Fruit fly (Drosophila melanogaster): ENCODE measurements around the gene CG42779.

CG42779 gene

dm6 chr3R:17115668-17116067, 5.7 kb upstream of the CG42779 start (continued):
- peak; percentile 8 for TF ChIP-seq grau (tag; optimal IDR thresholded peaks at IDR 0.05)
- no peak for TF ChIP-seq CG31224 (GFP tag; IDR thresholded peaks at IDR 0.05)
- peak; percentile 45 for TF ChIP-seq grn (GFP tag; optimal IDR thresholded peaks at IDR 0.05)
- no peak for TF ChIP-seq amos (GFP tag; IDR thresholded peaks at IDR 0.05; ENCODE audit: partially characterized antibody)
- TF ChIP-seq CG13424 (tag; optimal IDR thresholded peaks at IDR 0.05) = peak; percentile 22
- no peak for TF ChIP-seq CG3847 (GFP tag; IDR thresholded peaks at IDR 0.05)
- TF ChIP-seq CG18476 (GFP tag; optimal IDR thresholded peaks at IDR 0.05) = no peak
- peak; percentile 9 for TF ChIP-seq CG18011 (GFP tag; optimal IDR thresholded peaks at IDR 0.05)
- TF ChIP-seq CG8765 (GFP tag; IDR thresholded peaks at IDR 0.05) = no peak
- TF ChIP-seq CG7963 (GFP tag; IDR thresholded peaks at IDR 0.05; ENCODE audit: partially characterized antibody) = no peak
- no peak for TF ChIP-seq Oli (tag; optimal IDR thresholded peaks at IDR 0.05)
- no peak for TF ChIP-seq MBD-R2 (GFP tag; IDR thresholded peaks at IDR 0.05)
- TF ChIP-seq Aef1 (GFP tag; IDR thresholded peaks at IDR 0.05) = no peak
- TF ChIP-seq trh (GFP tag; optimal IDR thresholded peaks at IDR 0.05) = no peak
- peak; percentile 77 for TF ChIP-seq sqz (GFP tag; optimal IDR thresholded peaks at IDR 0.05)
- peak; percentile 52 for TF ChIP-seq mirr (GFP tag; optimal IDR thresholded peaks at IDR 0.05)
- TF ChIP-seq lbe (GFP tag; optimal IDR thresholded peaks at IDR 0.05) = peak; percentile 45
- peak; percentile 18 for TF ChIP-seq CG18619 (GFP tag; optimal IDR thresholded peaks at IDR 0.05)
- peak; percentile 1 for TF ChIP-seq HmgZ (tag; optimal IDR thresholded peaks at IDR 0.05)
- TF ChIP-seq CG14441 (GFP tag; IDR thresholded peaks at IDR 0.05) = 0 out of 2 replicates have a peak, but pooled peaks have one; percentile 20
- TF ChIP-seq CG1647 (GFP tag; optimal IDR thresholded peaks at IDR 0.05) = no peak
- TF ChIP-seq CG11723 (GFP tag; optimal IDR thresholded peaks at IDR 0.05) = peak; percentile 25
- TF ChIP-seq salm (tag; optimal IDR thresholded peaks at IDR 0.05) = peak; percentile 56
- TF ChIP-seq sd (tag; optimal IDR thresholded peaks at IDR 0.05) = peak; percentile 32
- no peak for TF ChIP-seq tap (tag; optimal IDR thresholded peaks at IDR 0.05)
- no peak for TF ChIP-seq corto (GFP tag; optimal IDR thresholded peaks at IDR 0.05)
- no peak for TF ChIP-seq az2 (GFP tag; optimal IDR thresholded peaks at IDR 0.05)
- no peak for TF ChIP-seq row (GFP tag; IDR thresholded peaks at IDR 0.05)
- peak; percentile 17 for TF ChIP-seq eyg (GFP tag; optimal IDR thresholded peaks at IDR 0.05)
- TF ChIP-seq lola (GFP tag; optimal IDR thresholded peaks at IDR 0.05) = peak in 1 of 3 experiments; percentile 1
- TF ChIP-seq dmrt99B (tag; optimal IDR thresholded peaks at IDR 0.05) = no peak
- TF ChIP-seq odd (GFP tag; optimal IDR thresholded peaks at IDR 0.05) = peak; percentile 57
- no peak for TF ChIP-seq ken (GFP tag; IDR thresholded peaks at IDR 0.05)
- TF ChIP-seq CG33557 (GFP tag; optimal IDR thresholded peaks at IDR 0.05) = peak; percentile 69
- no peak for TF ChIP-seq cwo (GFP tag; optimal IDR thresholded peaks at IDR 0.05)
- TF ChIP-seq Sox100B (GFP tag; optimal IDR thresholded peaks at IDR 0.05) = peak; percentile 37
- peak; percentile 67 for TF ChIP-seq PHDP (tag; optimal IDR thresholded peaks at IDR 0.05)
- TF ChIP-seq wek (GFP tag; optimal IDR thresholded peaks at IDR 0.05) = peak; percentile 31
- peak; percentile 50 for TF ChIP-seq ATbp (GFP tag; optimal IDR thresholded peaks at IDR 0.05)
- peak; percentile 50 for TF ChIP-seq CG15696 (tag; optimal IDR thresholded peaks at IDR 0.05)
- TF ChIP-seq exex (tag; optimal IDR thresholded peaks at IDR 0.05) = peak; percentile 48
- peak; percentile 25 for TF ChIP-seq nerfin-1 (tag; optimal IDR thresholded peaks at IDR 0.05)
- TF ChIP-seq CG15011 (GFP tag; optimal IDR thresholded peaks at IDR 0.05) = peak; percentile 34
- no peak for TF ChIP-seq CG5953 (GFP tag; IDR thresholded peaks at IDR 0.05)
- peak; percentile 20 for TF ChIP-seq CG1233 (GFP tag; optimal IDR thresholded peaks at IDR 0.05)
- TF ChIP-seq CG31388 (GFP tag; optimal IDR thresholded peaks at IDR 0.05) = no peak
- TF ChIP-seq CG7357 (GFP tag; IDR thresholded peaks at IDR 0.05) = no peak
- TF ChIP-seq rib (GFP tag; IDR thresholded peaks at IDR 0.05) = no peak
- TF ChIP-seq CG6765 (GFP tag; optimal IDR thresholded peaks at IDR 0.05) = peak; percentile 27
- peak; percentile 25 for TF ChIP-seq CrebB (tag; optimal IDR thresholded peaks at IDR 0.05)

All from whole organism, embryonic.